Fruit fly (Drosophila melanogaster) whole organism, embryonic: ENCODE results near the gene Mlp84B.

Source experiments
- B-H2 ChIP-seq: fragments of 200-800 bp; sonication (Bioruptor generic); optimal IDR thresholded peaks from 2 replicates; lab custom pipeline; 2018; ENCODE audit warnings: missing biosample characterization, mild to moderate bottlenecking, missing genetic modification characterization
- CG11085 ChIP-seq: fragments of 200-800 bp; sonication (Bioruptor generic); IDR thresholded peaks from 2 replicates; pipeline ENCODE4 v1.3.6; 2022; ENCODE audit warnings: missing biosample characterization, missing genetic modification characterization
- CG1233 ChIP-seq: fragments of 200-800 bp; sonication (Bioruptor generic); optimal IDR thresholded peaks from 4 replicates; lab custom pipeline; 2018; ENCODE audit warnings: missing biosample characterization, mild to moderate bottlenecking, missing genetic modification characterization
- CG13775 ChIP-seq: fragments of 200-800 bp; sonication (Bioruptor generic); optimal IDR thresholded peaks from 3 replicates; lab custom pipeline; 2017; ENCODE audit warnings: missing biosample characterization, mild to moderate bottlenecking, missing genetic modification characterization
- CG14860 ChIP-seq: fragments of 200-800 bp; sonication (Bioruptor generic); IDR thresholded peaks from 3 replicates; pipeline ENCODE4 v1.3.6; 2022; ENCODE audit warnings: missing biosample characterization, missing genetic modification characterization; ENCODE audit not compliant: partially characterized antibody
- CG14965 ChIP-seq: fragments of 200-800 bp; sonication (Bioruptor generic); optimal IDR thresholded peaks from 2 replicates; lab custom pipeline; 2016; ENCODE audit warnings: missing biosample characterization, missing genetic modification characterization, borderline replicate concordance
- CG15514 ChIP-seq: fragments of 200-800 bp; sonication (Bioruptor generic); optimal IDR thresholded peaks from 3 replicates; lab custom pipeline; 2017; ENCODE audit warnings: missing biosample characterization, missing genetic modification characterization, mild to moderate bottlenecking, moderate library complexity, missing genetic modification reagents
- CG17802 ChIP-seq: fragments of 200-800 bp; sonication (Bioruptor generic); optimal IDR thresholded peaks from 2 replicates; lab custom pipeline; 2018; ENCODE audit warnings: missing biosample characterization, mild to moderate bottlenecking, missing genetic modification characterization, moderate library complexity
- CG17912 ChIP-seq: fragments of 200-800 bp; sonication (Bioruptor generic); optimal IDR thresholded peaks from 2 replicates; lab custom pipeline; 2018; ENCODE audit warnings: missing biosample characterization, mild to moderate bottlenecking, missing genetic modification characterization
- CG18011 ChIP-seq: fragments of 200-800 bp; sonication (Bioruptor generic); optimal IDR thresholded peaks from 2 replicates; lab custom pipeline; 2017; ENCODE audit warnings: missing biosample characterization, missing genetic modification characterization, mild to moderate bottlenecking, moderate library complexity, missing genotype
- CG2199 ChIP-seq: fragments of 200-800 bp; sonication (Bioruptor generic); IDR thresholded peaks from 3 replicates; pipeline ENCODE4 v1.3.6; 2022; ENCODE audit warnings: missing biosample characterization, missing genetic modification characterization
- CG34422 ChIP-seq: fragments of 200-800 bp; sonication (Bioruptor generic); IDR thresholded peaks from 3 replicates; pipeline ENCODE4 v1.3.6; 2022; ENCODE audit warnings: missing biosample characterization, missing genetic modification characterization
- CG3838 ChIP-seq: fragments of 200-800 bp; sonication (Bioruptor generic); optimal IDR thresholded peaks from 3 replicates; lab custom pipeline; 2016; ENCODE audit warnings: missing biosample characterization, missing genetic modification characterization
- CG42726 ChIP-seq: fragments of 200-800 bp; sonication (Bioruptor generic); IDR thresholded peaks from 2 replicates; pipeline ENCODE4 v1.3.6; 2022; ENCODE audit warnings: missing biosample characterization, missing genetic modification characterization; ENCODE audit not compliant: partially characterized antibody
- CG6175 ChIP-seq: fragments of 200-800 bp; sonication (Bioruptor generic); IDR thresholded peaks from 3 replicates; pipeline ENCODE4 v1.3.6; 2022; ENCODE audit warnings: missing biosample characterization, missing genetic modification characterization
- CG8089 ChIP-seq: fragments of 200-800 bp; sonication (Bioruptor generic); optimal IDR thresholded peaks from 3 replicates; lab custom pipeline; 2016; ENCODE audit warnings: missing biosample characterization, missing genetic modification characterization
- CkIIα-i1 ChIP-seq: fragments of 200-800 bp; sonication (Bioruptor generic); IDR thresholded peaks from 2 replicates; pipeline ENCODE4 v1.3.6; 2022; ENCODE audit warnings: missing biosample characterization, missing genetic modification characterization
- D ChIP-seq, 2 experiments: fragments of 200-800 bp in 1 of 2; fragments of >200 bp in 1 of 2; sonication (Bioruptor generic) in 1 of 2; optimal IDR thresholded peaks; 2 replicates in 1 of 2; 3 replicates in 1 of 2; lab custom pipeline; 2017; ENCODE audit warnings: mild to moderate bottlenecking in 1 of 2, missing biosample characterization in 1 of 2, missing genetic modification characterization in 1 of 2, missing genetic modification reagents in 1 of 2
- Fer3 ChIP-seq: fragments of 200-800 bp; sonication (Bioruptor generic); optimal IDR thresholded peaks from 2 replicates; lab custom pipeline; 2018; ENCODE audit warnings: missing biosample characterization, mild to moderate bottlenecking, missing genetic modification characterization, moderate library complexity
- HLH54F ChIP-seq: fragments of 200-800 bp; sonication (Bioruptor generic); optimal IDR thresholded peaks from 3 replicates; lab custom pipeline; 2016; ENCODE audit warnings: missing biosample characterization, missing genetic modification characterization
- HmgZ ChIP-seq: fragments of 200-800 bp; sonication (Bioruptor generic); optimal IDR thresholded peaks from 2 replicates; lab custom pipeline; 2018; ENCODE audit warnings: missing biosample characterization, mild to moderate bottlenecking, missing genetic modification characterization
- Hr51 ChIP-seq, 2 experiments: fragments of 200-800 bp; sonication (Bioruptor generic); optimal IDR thresholded peaks; 2 replicates in 1 of 2; 3 replicates in 1 of 2; lab custom pipeline; 2016 to 2018; ENCODE audit warnings: missing biosample characterization in 2 of 2, missing genetic modification characterization in 2 of 2, mild to moderate bottlenecking in 1 of 2, moderate library complexity in 1 of 2
- Lhr ChIP-seq: fragments of 200-800 bp; sonication (Bioruptor generic); optimal IDR thresholded peaks from 3 replicates; lab custom pipeline; 2017; ENCODE audit warnings: mild to moderate bottlenecking, missing biosample characterization, missing genetic modification reagents, missing genetic modification characterization
- NFAT ChIP-seq: fragments of 200-800 bp; sonication (Bioruptor generic); IDR thresholded peaks from 2 replicates; pipeline ENCODE4 v1.3.6; 2022; ENCODE audit warnings: missing biosample characterization, missing genetic modification characterization
- PHDP ChIP-seq: fragments of 200-800 bp; sonication (Bioruptor generic); optimal IDR thresholded peaks from 3 replicates; lab custom pipeline; 2018; ENCODE audit warnings: missing biosample characterization, mild to moderate bottlenecking, missing genetic modification characterization, moderate library complexity
- ash1 ChIP-seq: fragments of 200-800 bp; sonication (Bioruptor generic); optimal IDR thresholded peaks from 2 replicates; lab custom pipeline; 2018; ENCODE audit warnings: missing biosample characterization, mild to moderate bottlenecking, missing genetic modification characterization
- bbx ChIP-seq: fragments of 200-800 bp; sonication (Bioruptor generic); IDR thresholded peaks from 2 replicates; pipeline ENCODE4 v1.3.6; 2022; ENCODE audit warnings: missing biosample characterization, missing genetic modification characterization; ENCODE audit not compliant: partially characterized antibody
- bsh ChIP-seq, 2 experiments: fragments of 200-800 bp; sonication (Bioruptor generic); optimal IDR thresholded peaks; 2 replicates each; lab custom pipeline; 2017 to 2018; ENCODE audit warnings: mild to moderate bottlenecking in 2 of 2, missing biosample characterization in 2 of 2, missing genetic modification characterization in 2 of 2, moderate library complexity in 1 of 2
- chinmo ChIP-seq: fragments of 200-800 bp; sonication (Bioruptor generic); IDR thresholded peaks from 4 replicates; pipeline ENCODE4 v1.3.6; 2022; ENCODE audit warnings: missing biosample characterization, missing genetic modification characterization; ENCODE audit not compliant: partially characterized antibody
- dmrt11E ChIP-seq: fragments of 200-800 bp; sonication (Bioruptor generic); optimal IDR thresholded peaks from 3 replicates; lab custom pipeline; 2018; ENCODE audit warnings: missing biosample characterization, mild to moderate bottlenecking, missing genetic modification characterization, moderate library complexity
- esg ChIP-seq: fragments of 200-800 bp; sonication (Bioruptor generic); conservative IDR thresholded peaks from 2 replicates; pipeline ENCODE4 v1.3.6; 2022; ENCODE audit warnings: missing biosample characterization, missing genetic modification characterization
- klu ChIP-seq: fragments of 200-800 bp; sonication (Bioruptor generic); IDR thresholded peaks from 2 replicates; pipeline ENCODE4 v1.3.6; 2022; ENCODE audit warnings: missing biosample characterization, missing genetic modification characterization
- lbe ChIP-seq: fragments of 200-800 bp; sonication (Bioruptor generic); optimal IDR thresholded peaks from 2 replicates; lab custom pipeline; 2016; ENCODE audit warnings: missing biosample characterization, mild to moderate bottlenecking, missing genetic modification characterization
- pros ChIP-seq: fragments of 200-800 bp; sonication (Bioruptor generic); optimal IDR thresholded peaks from 3 replicates; lab custom pipeline; 2019; ENCODE audit warnings: missing biosample characterization, mild to moderate bottlenecking, missing genetic modification characterization, moderate library complexity
- ranshi ChIP-seq: fragments of 200-800 bp; sonication (Bioruptor generic); IDR thresholded peaks from 2 replicates; pipeline ENCODE4 v1.3.6; 2022; ENCODE audit warnings: missing biosample characterization, missing genetic modification characterization
- schlank ChIP-seq: fragments of 200-800 bp; sonication (Bioruptor generic); optimal IDR thresholded peaks from 2 replicates; lab custom pipeline; 2018; ENCODE audit warnings: missing biosample characterization, mild to moderate bottlenecking, missing genetic modification characterization
- sd ChIP-seq: fragments of 200-800 bp; sonication (Bioruptor generic); optimal IDR thresholded peaks from 3 replicates; lab custom pipeline; 2018; ENCODE audit warnings: missing biosample characterization, mild to moderate bottlenecking, missing genetic modification characterization, moderate library complexity
- sens ChIP-seq: fragments of 200-800 bp; sonication (Bioruptor generic); peaks from one replicate; lab custom pipeline; 2016; ENCODE audit warnings: missing biosample characterization, missing genetic modification characterization
- seq ChIP-seq: fragments of 200-800 bp; sonication (Bioruptor generic); IDR thresholded peaks from 2 replicates; pipeline ENCODE4 v1.3.6; 2022; ENCODE audit warnings: missing biosample characterization, missing genetic modification characterization
- so ChIP-seq: fragments of 200-800 bp; sonication (Bioruptor generic); IDR thresholded peaks from 3 replicates; pipeline ENCODE4 v1.3.6; 2022; ENCODE audit warnings: missing biosample characterization, missing genetic modification characterization
- sqz ChIP-seq: fragments of 200-800 bp; sonication (Bioruptor generic); optimal IDR thresholded peaks from 3 replicates; lab custom pipeline; 2018; ENCODE audit warnings: missing biosample characterization, mild to moderate bottlenecking, missing genetic modification characterization
- zfh1 ChIP-seq: fragments of 200-800 bp; sonication (Bioruptor generic); IDR thresholded peaks from 3 replicates; pipeline ENCODE4 v1.3.6; 2022; ENCODE audit warnings: missing biosample characterization, missing genetic modification characterization

The Mlp84B gene

dm6 chr3R:7105503-7106164, 11.9 kb downstream of the Mlp84B start (continued):
- TF ChIP-seq B-H2 (GFP tag; lab: Kevin White, UChicago) = no peak
- no peak for TF ChIP-seq CG17802
- TF ChIP-seq schlank (tag; lab: Kevin White, UChicago) = no peak
- TF ChIP-seq CG14860 (GFP tag; lab: Robert Waterston, UW) = no peak
- no peak for TF ChIP-seq NFAT
- TF ChIP-seq so (GFP tag; lab: Robert Waterston, UW) = no peak
- no peak for TF ChIP-seq CG8089 (GFP tag; lab: Kevin White, UChicago)
- no peak for TF ChIP-seq bbx (GFP tag; lab: Robert Waterston, UW)
- TF ChIP-seq Lhr (GFP tag; lab: Kevin White, UChicago) = no peak
- TF ChIP-seq bsh (GFP tag; optimal IDR thresholded peaks at IDR 0.05; lab: Kevin White, UChicago) = no peak
- TF ChIP-seq dmrt11E (tag; lab: Kevin White, UChicago) = no peak
- TF ChIP-seq CG34422 (GFP tag; lab: Robert Waterston, UW) = no peak

DNA sequence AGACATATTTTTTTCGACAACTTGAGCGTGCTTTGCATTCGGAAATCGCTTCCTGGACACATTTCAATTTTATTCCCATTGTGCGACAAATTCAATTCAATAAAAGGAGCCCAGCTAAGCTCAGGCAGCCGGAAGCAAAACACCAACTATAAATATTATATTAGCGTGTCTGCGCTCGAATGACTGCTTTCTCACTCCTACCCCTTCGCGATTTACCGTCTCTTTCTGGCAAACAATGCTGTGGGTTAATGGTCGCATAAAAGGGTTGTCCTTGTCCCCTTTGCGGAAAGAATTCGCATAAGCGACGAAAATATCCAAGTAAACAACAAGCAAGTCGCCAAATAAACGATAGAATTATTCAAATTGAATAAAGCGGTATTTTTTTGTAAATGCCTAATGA, 13.2 kb downstream of the Mlp84B start:
- peak; percentile 7 for TF ChIP-seq sd (tag; lab: Kevin White, UChicago)
- TF ChIP-seq sens (GFP tag; lab: Kevin White, UChicago) = peak; percentile 70
- TF ChIP-seq zfh1 (GFP tag; lab: Robert Waterston, UW) = 0 out of 3 replicates have a peak, but pooled peaks have one; percentile 21
- TF ChIP-seq CG2199 (GFP tag; lab: Robert Waterston, UW) = 0 out of 3 replicates have a peak, but pooled peaks have one; percentile 16
- peak; percentile 29 for TF ChIP-seq sqz (GFP tag; lab: Kevin White, UChicago)
- TF ChIP-seq klu (GFP tag; lab: Robert Waterston, UW) = no peak
- TF ChIP-seq pros (GFP tag; lab: Kevin White, UChicago) = peak; percentile 75
- TF ChIP-seq CG17912 (GFP tag; lab: Kevin White, UChicago) = no peak
- TF ChIP-seq, all 482 proteins: peak for 6

DNA sequence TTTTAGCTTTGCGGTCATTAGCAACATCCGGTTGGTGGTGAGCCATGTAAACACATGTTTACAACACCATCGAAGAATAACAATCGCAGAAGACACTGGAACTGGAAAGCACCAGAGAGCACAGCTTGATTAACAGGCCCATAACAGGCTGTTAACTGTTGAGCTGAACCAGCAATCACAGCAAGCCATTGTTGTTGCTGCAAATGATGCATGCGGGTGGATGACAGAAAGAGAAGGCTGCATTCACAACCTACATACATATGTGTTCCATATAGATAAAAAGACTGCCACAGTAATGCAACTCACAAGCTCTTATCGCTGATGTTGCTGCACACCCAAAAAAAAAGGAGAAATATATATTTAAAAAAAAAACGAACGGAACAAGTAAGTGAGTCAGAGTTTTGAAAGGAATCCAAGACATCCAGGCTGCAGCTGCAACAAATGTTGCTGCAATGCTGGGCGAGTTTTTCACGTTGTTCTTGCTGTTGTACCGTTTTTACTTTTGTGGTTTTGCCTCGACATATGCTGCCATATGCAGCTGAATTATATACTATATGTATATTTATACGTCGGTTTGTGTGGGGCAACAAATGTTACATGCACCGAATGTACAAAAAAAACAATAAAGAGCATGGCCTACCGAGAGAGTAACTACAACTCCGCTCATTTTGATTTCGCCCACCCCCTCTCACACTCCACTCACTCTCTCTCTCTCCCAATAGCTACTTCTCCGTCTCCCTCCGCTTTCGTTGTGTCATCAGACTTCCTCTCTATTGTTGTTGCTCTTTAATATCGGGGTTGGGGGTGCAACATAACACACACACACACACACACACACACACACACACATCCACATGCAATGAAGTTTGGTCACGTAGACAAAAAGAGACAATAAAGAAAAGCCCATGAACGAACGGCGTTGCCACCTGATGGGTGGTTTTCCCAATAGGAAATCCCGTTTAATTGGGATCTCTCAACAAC, 14.4 kb downstream of the Mlp84B start:
- TF ChIP-seq CG13775 (GFP tag; lab: Kevin White, UChicago) = no peak
- no peak for TF ChIP-seq CG18011 (GFP tag; lab: Kevin White, UChicago)
- no peak for TF ChIP-seq CG42726
- TF ChIP-seq CG15514 (GFP tag; lab: Kevin White, UChicago) = no peak
- TF ChIP-seq CG1233 = no peak
- no peak for TF ChIP-seq CG11085 (GFP tag; lab: Robert Waterston, UW)
- TF ChIP-seq lbe (GFP tag; lab: Kevin White, UChicago) = peak; percentile 6
- TF ChIP-seq schlank (tag; lab: Kevin White, UChicago) = no peak
- no peak for TF ChIP-seq Hr51 (GFP tag; optimal IDR thresholded peaks at IDR 0.05; lab: Kevin White, UChicago)
- no peak for TF ChIP-seq CG14965 (GFP tag; lab: Kevin White, UChicago)
- no peak for TF ChIP-seq CG14860 (GFP tag; lab: Robert Waterston, UW)
- no peak for TF ChIP-seq CkIIα-i1 (GFP tag; lab: Robert Waterston, UW)
- TF ChIP-seq ash1 (GFP tag; lab: Kevin White, UChicago) = no peak
- TF ChIP-seq seq (GFP tag; lab: Robert Waterston, UW) = peak; percentile 70
- TF ChIP-seq HLH54F = no peak
- no peak for TF ChIP-seq HmgZ (tag; lab: Kevin White, UChicago)
- TF ChIP-seq esg (GFP tag; lab: Robert Waterston, UW) = no peak
- no peak for TF ChIP-seq D (optimal IDR thresholded peaks at IDR 0.05; lab: Kevin White, UChicago)
- TF ChIP-seq D (GFP tag; optimal IDR thresholded peaks at IDR 0.05; lab: Kevin White, UChicago) = no peak
- 0 out of 4 replicates have a peak, but pooled peaks have one; percentile 60 for TF ChIP-seq chinmo (GFP tag; lab: Robert Waterston, UW)
- TF ChIP-seq ranshi = no peak
- TF ChIP-seq CG3838 = peak; percentile 1
- no peak for TF ChIP-seq PHDP
- no peak for TF ChIP-seq Fer3 (tag; lab: Kevin White, UChicago)
- TF ChIP-seq CG6175 (GFP tag; lab: Robert Waterston, UW) = no peak
